Worm (Caenorhabditis elegans): Measurements from ENCODE around the gene vps-41.

ce11 chrX:5244041-5244440 lies 39.6 kb upstream of the vps-41 start, which contains the start of gene Y34B4A.7:
- TF ChIP-seq unc-62 (GFP tag; optimal IDR thresholded peaks at IDR 0.05) = no peak
- peak; percentile 41 for TF ChIP-seq fkh-8 (tag; optimal IDR thresholded peaks at IDR 0.05)
- TF ChIP-seq aly-2 (tag; optimal IDR thresholded peaks at IDR 0.05) = no peak
- peak; percentile 51 for TF ChIP-seq lin-13 (GFP tag; optimal IDR thresholded peaks at IDR 0.05)
- TF ChIP-seq jun-1 (tag; optimal IDR thresholded peaks at IDR 0.05) = peak; percentile 5
- TF ChIP-seq zip-4 (GFP tag; optimal IDR thresholded peaks at IDR 0.05) = no peak
- no peak for TF ChIP-seq egl-27 (tag; optimal IDR thresholded peaks at IDR 0.05)
- TF ChIP-seq tbx-2 (tag; optimal IDR thresholded peaks at IDR 0.05) = peak; percentile 74
- no peak for TF ChIP-seq nhr-76 (tag; optimal IDR thresholded peaks at IDR 0.05)
- no peak for TF ChIP-seq unc-98 (GFP tag; IDR thresholded peaks at IDR 0.05)
- TF ChIP-seq unc-86 (tag; optimal IDR thresholded peaks at IDR 0.05) = peak; percentile 65
- TF ChIP-seq lir-3 (tag; optimal IDR thresholded peaks at IDR 0.05; ENCODE audit: poor library complexity) = no peak
